Fruit fly (Drosophila melanogaster) whole organism, embryonic: ENCODE measurements around the gene mtsh.

Experiments
- BEAF-32 ChIP-seq: fragments of 200-800 bp; sonication (Bioruptor generic); optimal IDR thresholded peaks from 3 replicates; lab custom pipeline; 2017; ENCODE audit warnings: missing biosample characterization, missing genetic modification characterization, mild to moderate bottlenecking, moderate library complexity, missing genetic modification reagents
- Bdp1 ChIP-seq: fragments of 200-800 bp; sonication (Bioruptor generic); optimal IDR thresholded peaks from 3 replicates; lab custom pipeline; 2016; ENCODE audit warnings: missing biosample characterization, missing genetic modification characterization
- Bteb2 ChIP-seq: fragments of 200-800 bp; sonication (Bioruptor generic); optimal IDR thresholded peaks from 2 replicates; lab custom pipeline; 2016; ENCODE audit warnings: missing biosample characterization, missing genetic modification characterization
- CG11723 ChIP-seq: fragments of 200-800 bp; sonication (Bioruptor generic); optimal IDR thresholded peaks from 2 replicates; lab custom pipeline; 2017; ENCODE audit warnings: missing biosample characterization, mild to moderate bottlenecking, missing genetic modification characterization
- CG12104 ChIP-seq: fragments of 200-800 bp; sonication (Bioruptor generic); optimal IDR thresholded peaks from 3 replicates; lab custom pipeline; 2016; ENCODE audit warnings: missing biosample characterization, missing genetic modification characterization
- CG13775 ChIP-seq: fragments of 200-800 bp; sonication (Bioruptor generic); optimal IDR thresholded peaks from 3 replicates; lab custom pipeline; 2017; ENCODE audit warnings: missing biosample characterization, mild to moderate bottlenecking, missing genetic modification characterization
- CG1647 ChIP-seq: fragments of 200-800 bp; sonication (Bioruptor generic); optimal IDR thresholded peaks from 3 replicates; lab custom pipeline; 2016; ENCODE audit warnings: missing biosample characterization, missing genetic modification characterization
- CG2116 ChIP-seq: fragments of 200-800 bp; sonication (Bioruptor generic); optimal IDR thresholded peaks from 3 replicates; lab custom pipeline; 2018; ENCODE audit warnings: missing biosample characterization, mild to moderate bottlenecking, missing genetic modification characterization
- CG3163 ChIP-seq: fragments of 200-800 bp; sonication (Bioruptor generic); optimal IDR thresholded peaks from 3 replicates; lab custom pipeline; 2016; ENCODE audit warnings: missing biosample characterization, missing genetic modification characterization
- CG33557 ChIP-seq: fragments of 200-800 bp; sonication (Bioruptor generic); optimal IDR thresholded peaks from 2 replicates; lab custom pipeline; 2019; ENCODE audit warnings: missing biosample characterization, mild to moderate bottlenecking, missing genetic modification characterization, moderate library complexity
- CG6765 ChIP-seq: fragments of 200-800 bp; sonication (Bioruptor generic); optimal IDR thresholded peaks from 3 replicates; lab custom pipeline; 2017; ENCODE audit warnings: missing biosample characterization, mild to moderate bottlenecking, missing genetic modification characterization
- CG6791 ChIP-seq: fragments of 200-800 bp; sonication (Bioruptor generic); IDR thresholded peaks from 3 replicates; pipeline ENCODE4 v1.3.6; 2022; ENCODE audit warnings: missing biosample characterization, missing genetic modification characterization; ENCODE audit not compliant: partially characterized antibody
- CG6854 ChIP-seq: fragments of 200-800 bp; sonication (Bioruptor generic); optimal IDR thresholded peaks from 3 replicates; lab custom pipeline; 2017; ENCODE audit warnings: missing biosample characterization, mild to moderate bottlenecking, missing genetic modification characterization
- CG7357 ChIP-seq: fragments of 200-800 bp; sonication (Bioruptor generic); IDR thresholded peaks from 3 replicates; pipeline ENCODE4 v1.3.6; 2022; ENCODE audit warnings: missing biosample characterization, missing genetic modification characterization
- CG9932 ChIP-seq: fragments of 200-800 bp; sonication (Bioruptor generic); IDR thresholded peaks from 2 replicates; pipeline ENCODE4 v1.3.6; 2022; ENCODE audit warnings: missing biosample characterization, missing genetic modification characterization
- D ChIP-seq, 2 experiments: fragments of 200-800 bp in 1 of 2; fragments of >200 bp in 1 of 2; sonication (Bioruptor generic) in 1 of 2; optimal IDR thresholded peaks; 2 replicates in 1 of 2; 3 replicates in 1 of 2; lab custom pipeline; 2017; ENCODE audit warnings: mild to moderate bottlenecking in 1 of 2, missing biosample characterization in 1 of 2, missing genetic modification characterization in 1 of 2, missing genetic modification reagents in 1 of 2
- Dfd ChIP-seq, 2 experiments: fragments of >200 bp; optimal IDR thresholded peaks; 2 replicates each; lab custom pipeline; 2017; ENCODE audit warnings: missing biosample characterization in 2 of 2, missing genetic modification characterization in 2 of 2
- Dip3 ChIP-seq: fragments of 200-800 bp; sonication (Bioruptor generic); optimal IDR thresholded peaks from 3 replicates; lab custom pipeline; 2016; ENCODE audit warnings: missing biosample characterization, missing genetic modification characterization
- Gug ChIP-seq: fragments of 200-800 bp; sonication (Bioruptor generic); IDR thresholded peaks from 4 replicates; pipeline ENCODE4 v1.3.6; 2022; ENCODE audit warnings: missing biosample characterization, missing genetic modification characterization
- HLH4C ChIP-seq: fragments of 200-800 bp; sonication (Bioruptor generic); IDR thresholded peaks from 3 replicates; pipeline ENCODE4 v1.3.6; 2022; ENCODE audit warnings: missing biosample characterization, missing genetic modification characterization; ENCODE audit not compliant: partially characterized antibody
- Myb ChIP-seq: fragments of 200-800 bp; sonication (Bioruptor generic); optimal IDR thresholded peaks from 2 replicates; lab custom pipeline; 2016; ENCODE audit warnings: missing biosample characterization, missing genetic modification characterization
- NC2β ChIP-seq: fragments of 200-800 bp; sonication (Bioruptor generic); optimal IDR thresholded peaks from 2 replicates; lab custom pipeline; 2016; ENCODE audit warnings: missing biosample characterization, missing genetic modification characterization
- Opbp ChIP-seq: fragments of 200-800 bp; sonication (Bioruptor generic); IDR thresholded peaks from 3 replicates; pipeline ENCODE4 v1.3.6; 2022; ENCODE audit warnings: missing biosample characterization, missing genetic modification characterization; ENCODE audit not compliant: partially characterized antibody
- Pdp1 ChIP-seq, 2 experiments: fragments of 200-800 bp; sonication (Bioruptor generic); optimal IDR thresholded peaks; 3 replicates each; lab custom pipeline; 2016; ENCODE audit warnings: missing biosample characterization in 2 of 2, missing genetic modification characterization in 2 of 2, mild to moderate bottlenecking in 1 of 2, moderate library complexity in 1 of 2
- Six4 ChIP-seq: fragments of 200-800 bp; sonication (Bioruptor generic); optimal IDR thresholded peaks from 2 replicates; lab custom pipeline; 2016; ENCODE audit warnings: missing biosample characterization, missing genetic modification characterization
- Sox100B ChIP-seq: fragments of 200-800 bp; sonication (Bioruptor generic); optimal IDR thresholded peaks from 3 replicates; lab custom pipeline; 2018; ENCODE audit warnings: missing biosample characterization, mild to moderate bottlenecking, missing genetic modification characterization
- Sry-δ ChIP-seq: fragments of 200-800 bp; sonication (Bioruptor generic); optimal IDR thresholded peaks from 2 replicates; lab custom pipeline; 2016; ENCODE audit warnings: missing biosample characterization, missing genetic modification characterization
- ab ChIP-seq: fragments of 200-800 bp; sonication (Bioruptor generic); optimal IDR thresholded peaks from 2 replicates; lab custom pipeline; 2016; ENCODE audit warnings: missing biosample characterization, missing genetic modification characterization
- br ChIP-seq: fragments of >200 bp; optimal IDR thresholded peaks from 2 replicates; lab custom pipeline; 2017
- chinmo ChIP-seq: fragments of 200-800 bp; sonication (Bioruptor generic); IDR thresholded peaks from 4 replicates; pipeline ENCODE4 v1.3.6; 2022; ENCODE audit warnings: missing biosample characterization, missing genetic modification characterization; ENCODE audit not compliant: partially characterized antibody
- dm ChIP-seq: fragments of 200-800 bp; sonication (Bioruptor generic); optimal IDR thresholded peaks from 3 replicates; lab custom pipeline; 2016; ENCODE audit warnings: missing biosample characterization, missing genetic modification characterization
- eyg ChIP-seq: fragments of 200-800 bp; sonication (Bioruptor generic); optimal IDR thresholded peaks from 3 replicates; lab custom pipeline; 2016; ENCODE audit warnings: missing biosample characterization, missing genetic modification characterization
- ftz-f1 ChIP-seq: fragments of 200-800 bp; sonication (Bioruptor generic); optimal IDR thresholded peaks from 2 replicates; lab custom pipeline; 2016; ENCODE audit warnings: missing biosample characterization, missing genetic modification characterization
- ind ChIP-seq: fragments of 200-800 bp; sonication (Bioruptor generic); optimal IDR thresholded peaks from 3 replicates; lab custom pipeline; 2016; ENCODE audit warnings: missing biosample characterization, missing genetic modification characterization
- inv ChIP-seq: fragments of 200-800 bp; sonication (Bioruptor generic); IDR thresholded peaks from 2 replicates; pipeline ENCODE4 v1.3.6; 2022; ENCODE audit warnings: missing biosample characterization, missing genetic modification characterization; ENCODE audit not compliant: partially characterized antibody
- knrl ChIP-seq: fragments of 200-800 bp; sonication (Bioruptor generic); IDR thresholded peaks from 3 replicates; pipeline ENCODE4 v1.3.6; 2022; ENCODE audit warnings: missing biosample characterization, missing genetic modification characterization; ENCODE audit not compliant: partially characterized antibody
- lmd ChIP-seq: fragments of 200-800 bp; sonication (Bioruptor generic); IDR thresholded peaks from 2 replicates; pipeline ENCODE4 v1.3.6; 2022; ENCODE audit warnings: missing biosample characterization, missing genetic modification characterization
- mld ChIP-seq: fragments of 200-800 bp; sonication (Bioruptor generic); IDR thresholded peaks from 3 replicates; pipeline ENCODE4 v1.3.6; 2022; ENCODE audit warnings: missing biosample characterization, missing genetic modification characterization; ENCODE audit not compliant: partially characterized antibody
- pfk ChIP-seq: fragments of 200-800 bp; sonication (Bioruptor generic); optimal IDR thresholded peaks from 2 replicates; lab custom pipeline; 2018; ENCODE audit warnings: missing biosample characterization, mild to moderate bottlenecking, missing genetic modification characterization, moderate library complexity
- pum ChIP-seq: fragments of 200-800 bp; sonication (Bioruptor generic); optimal IDR thresholded peaks from 2 replicates; lab custom pipeline; 2016; ENCODE audit warnings: missing biosample characterization, missing genetic modification characterization
- ro ChIP-seq: fragments of 200-800 bp; sonication (Bioruptor generic); IDR thresholded peaks from 2 replicates; pipeline ENCODE4 v1.3.6; 2022; ENCODE audit warnings: missing biosample characterization, missing genetic modification characterization
- row ChIP-seq: fragments of 200-800 bp; sonication (Bioruptor generic); IDR thresholded peaks from 3 replicates; pipeline ENCODE4 v1.3.6; 2022; ENCODE audit warnings: missing biosample characterization, missing genetic modification characterization
- sens ChIP-seq: fragments of 200-800 bp; sonication (Bioruptor generic); peaks from one replicate; lab custom pipeline; 2016; ENCODE audit warnings: missing biosample characterization, missing genetic modification characterization
- sna ChIP-seq: fragments of 200-800 bp; sonication (Bioruptor generic); IDR thresholded peaks from 2 replicates; pipeline ENCODE4 v1.3.6; 2022; ENCODE audit warnings: missing biosample characterization, missing genetic modification characterization; ENCODE audit not compliant: partially characterized antibody
- tio ChIP-seq: fragments of 200-800 bp; sonication (Bioruptor generic); optimal IDR thresholded peaks from 2 replicates; lab custom pipeline; 2017; ENCODE audit warnings: missing biosample characterization, missing genetic modification characterization, inconsistent platforms
- trem ChIP-seq: fragments of 200-800 bp; optimal IDR thresholded peaks from 3 replicates; lab custom pipeline; 2019; ENCODE audit warnings: missing biosample characterization, mild to moderate bottlenecking, missing genetic modification characterization, moderate library complexity
- ttk ChIP-seq: fragments of 200-800 bp; sonication (Bioruptor generic); IDR thresholded peaks from 2 replicates; pipeline ENCODE4 v2.1.2; 2022; ENCODE audit warnings: missing biosample characterization, missing genetic modification characterization
- unc-4 ChIP-seq: fragments of 200-800 bp; sonication (Bioruptor generic); IDR thresholded peaks from 2 replicates; pipeline ENCODE4 v1.3.6; 2022; ENCODE audit warnings: missing biosample characterization, missing genetic modification characterization; ENCODE audit not compliant: partially characterized antibody
- unpg ChIP-seq: fragments of 200-800 bp; sonication (Bioruptor generic); optimal IDR thresholded peaks from 3 replicates; lab custom pipeline; 2018; ENCODE audit warnings: missing biosample characterization, mild to moderate bottlenecking, missing genetic modification characterization, moderate library complexity
- vvl ChIP-seq: fragments of 200-800 bp; sonication (Bioruptor generic); IDR thresholded peaks from 2 replicates; pipeline ENCODE4 v1.3.6; 2022; ENCODE audit warnings: missing biosample characterization, missing genetic modification characterization
- zf30C ChIP-seq: fragments of 200-800 bp; sonication (Bioruptor generic); optimal IDR thresholded peaks from 3 replicates; lab custom pipeline; 2018; ENCODE audit warnings: missing biosample characterization, mild to moderate bottlenecking, missing genetic modification characterization

mtsh gene

dm6 chr2L:8305409-8305808 is 14.3 kb downstream of the mtsh start, which contains the start of gene CG7840 (continued):
- TF ChIP-seq ftz-f1 (GFP tag; lab: Kevin White, UChicago) (no peak), CG11723 (GFP tag; lab: Kevin White, UChicago) (no peak), chinmo (GFP tag; lab: Robert Waterston, UW) (peak; percentile 78; the same call in 2 of the 4 replicates), Bteb2 (GFP tag; lab: Kevin White, UChicago) (no peak), HLH4C (peak; percentile 78), tio (GFP tag; lab: Kevin White, UChicago) (no peak), ab (GFP tag; lab: Kevin White, UChicago) (no peak), CG13775 (GFP tag; lab: Kevin White, UChicago) (no peak), ind (GFP tag; lab: Kevin White, UChicago) (no peak), trem (peak; percentile 32), Sry-δ (peak; percentile 83), pfk (GFP tag; lab: Kevin White, UChicago) (no peak), lmd (GFP tag; lab: Robert Waterston, UW) (no peak), unc-4 (peak; percentile 95), sens (no peak), CG6791 (peak; percentile 93), NC2β (GFP tag; lab: Kevin White, UChicago) (no peak), Dip3 (no peak), CG12104 (GFP tag; lab: Kevin White, UChicago) (no peak), Pdp1 (GFP tag; optimal IDR thresholded peaks at IDR 0.05; lab: Kevin White, UChicago) (no peak), CG33557 (GFP tag; lab: Kevin White, UChicago) (no peak), ro (GFP tag; lab: Robert Waterston, UW) (no peak), Bdp1 (GFP tag; lab: Kevin White, UChicago) (no peak), knrl (peak; percentile 85), Six4 (no peak), Sox100B (GFP tag; lab: Kevin White, UChicago) (no peak), pum (GFP tag; lab: Kevin White, UChicago) (no peak), row (GFP tag; lab: Robert Waterston, UW) (no peak), mld (GFP tag; lab: Robert Waterston, UW) (peak; percentile 78), vvl (GFP tag; lab: Robert Waterston, UW) (peak; percentile 45), CG9932 (GFP tag; lab: Robert Waterston, UW) (no peak), dm (GFP tag; lab: Kevin White, UChicago) (no peak), inv (peak; percentile 74), CG2116 (GFP tag; lab: Kevin White, UChicago) (peak; percentile 76), CG6765 (GFP tag; lab: Kevin White, UChicago) (no peak), unpg (GFP tag; lab: Kevin White, UChicago) (no peak), D (optimal IDR thresholded peaks at IDR 0.05; lab: Kevin White, UChicago) (no peak), D (GFP tag; optimal IDR thresholded peaks at IDR 0.05; lab: Kevin White, UChicago) (no peak), CG7357 (GFP tag; lab: Robert Waterston, UW) (no peak), BEAF-32 (GFP tag; lab: Kevin White, UChicago) (peak; percentile 80), CG1647 (GFP tag; lab: Kevin White, UChicago) (no peak), Opbp (GFP tag; lab: Robert Waterston, UW) (peak; percentile 91), eyg (GFP tag; lab: Kevin White, UChicago) (no peak), CG6854 (GFP tag; lab: Kevin White, UChicago) (no peak), ttk (GFP tag; lab: Robert Waterston, UW) (no peak), br (no peak), Gug (GFP tag; lab: Robert Waterston, UW) (no peak), Dfd (GFP tag; optimal IDR thresholded peaks at IDR 0.05; lab: Kevin White, UChicago) (no peak), sna (peak; percentile 82), CG3163 (GFP tag; lab: Kevin White, UChicago) (no peak), zf30C (GFP tag; lab: Kevin White, UChicago) (no peak), Myb (no peak)
